Fruit fly (Drosophila melanogaster): ENCODE data around the gene mth.
A peak's percentile ranks its signal among the peaks of the same experiment; 100 is the strongest.

mth gene

DNA sequence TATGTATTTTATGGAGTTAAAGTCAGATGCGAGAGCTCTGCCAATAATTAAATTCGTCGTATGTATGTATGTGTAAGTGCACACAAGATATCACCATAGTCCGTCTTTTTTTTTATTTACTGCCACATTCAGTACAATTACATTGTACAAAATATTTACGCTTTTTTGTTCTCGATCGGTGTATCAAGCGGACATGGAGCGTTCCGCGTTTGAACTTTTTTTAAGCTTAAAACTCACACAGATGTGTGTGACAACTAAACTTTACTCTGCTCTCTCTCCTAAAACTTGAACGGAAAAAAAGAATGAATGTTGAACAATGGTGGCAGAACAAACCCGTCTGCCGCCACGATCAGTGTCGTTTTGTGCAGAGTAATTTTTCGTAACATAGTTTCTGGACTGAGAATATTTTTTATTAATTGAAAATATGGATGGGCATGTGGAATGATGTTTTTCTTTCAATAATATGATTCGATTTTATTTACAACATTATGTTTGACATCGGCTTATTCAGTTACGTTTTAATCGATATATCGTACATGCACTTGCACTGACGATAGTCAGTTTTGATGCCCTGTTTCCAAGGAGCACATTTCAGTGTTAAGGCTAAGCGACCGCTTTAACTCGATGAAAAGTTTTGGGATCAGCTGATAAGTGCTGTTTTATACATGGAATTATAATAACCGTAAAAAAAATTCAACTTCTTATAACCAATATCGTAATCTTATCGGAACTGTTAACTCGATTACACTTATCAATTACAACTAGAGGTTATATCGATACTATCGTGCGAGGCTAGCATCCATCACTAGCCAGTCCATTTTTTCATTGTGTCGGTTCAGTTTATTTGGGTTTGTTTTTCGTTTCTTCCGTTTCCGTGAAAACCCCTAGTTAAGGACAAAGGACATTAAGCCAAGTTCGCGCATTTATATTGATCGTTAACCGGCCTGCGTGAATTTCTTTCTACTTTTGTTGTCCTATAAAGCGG lies at the start of gene mth (continued):
- TF ChIP-seq CG2116 (GFP tag; optimal IDR thresholded peaks at IDR 0.05) (peak; percentile 94), Eip74EF (GFP tag; optimal IDR thresholded peaks at IDR 0.05) (no peak), Six4 (GFP tag; optimal IDR thresholded peaks at IDR 0.05) (no peak), bsh (GFP tag; optimal IDR thresholded peaks at IDR 0.05) (peak in 1 of 2 experiments; percentile 47), dati (GFP tag; IDR thresholded peaks at IDR 0.05) (no peak), CG18476 (GFP tag; optimal IDR thresholded peaks at IDR 0.05) (peak; percentile 16), CG2678 (tag; optimal IDR thresholded peaks at IDR 0.05) (peak; percentile 34), Dp (GFP tag; optimal IDR thresholded peaks at IDR 0.05) (peak; percentile 33), HLH54F (GFP tag; optimal IDR thresholded peaks at IDR 0.05) (peak; percentile 32), tin (GFP tag; optimal IDR thresholded peaks at IDR 0.05) (peak; percentile 21), Xbp1 (GFP tag; optimal IDR thresholded peaks at IDR 0.05) (peak; percentile 55), tio (GFP tag; optimal IDR thresholded peaks at IDR 0.05) (no peak), chinmo (GFP tag; IDR thresholded peaks at IDR 0.05; ENCODE audit: partially characterized antibody) (peak; percentile 87; the same call in 3 of the 4 replicates), CG12391 (tag; optimal IDR thresholded peaks at IDR 0.05) (peak; percentile 70), CG11456 (GFP tag; IDR thresholded peaks at IDR 0.05) (peak; percentile 48; the same call in 1 of the 3 replicates), CG15601 (tag; optimal IDR thresholded peaks at IDR 0.05) (peak; percentile 67), PHDP (tag; optimal IDR thresholded peaks at IDR 0.05) (peak; percentile 3), CG8765 (GFP tag; IDR thresholded peaks at IDR 0.05) (peak; percentile 23; the same call in 1 of the 2 replicates), sug (tag; optimal IDR thresholded peaks at IDR 0.05) (peak; percentile 61), shn (GFP tag; optimal IDR thresholded peaks at IDR 0.05) (peak; percentile 44), NFAT (GFP tag; IDR thresholded peaks at IDR 0.05) (no peak), CG18764 (GFP tag; optimal IDR thresholded peaks at IDR 0.05) (peak; percentile 36), mld (GFP tag; IDR thresholded peaks at IDR 0.05; ENCODE audit: partially characterized antibody) (peak; percentile 93; the same call in 2 of the 3 replicates), amos (GFP tag; IDR thresholded peaks at IDR 0.05; ENCODE audit: partially characterized antibody) (peak; percentile 96), CG1647 (GFP tag; optimal IDR thresholded peaks at IDR 0.05) (peak; percentile 7), ash1 (GFP tag; optimal IDR thresholded peaks at IDR 0.05) (no peak), al (GFP tag; IDR thresholded peaks at IDR 0.05) (peak; percentile 56), fd102C (GFP tag; optimal IDR thresholded peaks at IDR 0.05) (no peak), Dll (GFP tag; IDR thresholded peaks at IDR 0.05; ENCODE audit: partially characterized antibody) (peak; percentile 99), chn (GFP tag; optimal IDR thresholded peaks at IDR 0.05) (peak; percentile 43), H2.0 (GFP tag; IDR thresholded peaks at IDR 0.05) (no peak), Hr78 (GFP tag; optimal IDR thresholded peaks at IDR 0.05) (no peak), bab2 (GFP tag; optimal IDR thresholded peaks at IDR 0.05) (peak; percentile 5), gt (GFP tag; IDR thresholded peaks at IDR 0.05) (0 out of 2 replicates have a peak, but pooled peaks have one; percentile 19), Blimp-1 (GFP tag; optimal IDR thresholded peaks at IDR 0.05) (peak; percentile 9), lilli (GFP tag; optimal IDR thresholded peaks at IDR 0.05) (peak; percentile 69), emc (GFP tag; optimal IDR thresholded peaks at IDR 0.05) (peak; percentile 19), cwo (GFP tag; optimal IDR thresholded peaks at IDR 0.05) (no peak), Hmr (GFP tag; optimal IDR thresholded peaks at IDR 0.05) (peak; percentile 65), Rfx (GFP tag; IDR thresholded peaks at IDR 0.05) (peak; percentile 53; the same call in 1 of the 2 replicates), CG43689 (GFP tag; IDR thresholded peaks at IDR 0.05) (no peak), lmd (GFP tag; IDR thresholded peaks at IDR 0.05) (0 out of 2 replicates have a peak, but pooled peaks have one; percentile 25), psq (GFP tag; optimal IDR thresholded peaks at IDR 0.05) (no peak), CG13287 (GFP tag; IDR thresholded peaks at IDR 0.05; ENCODE audit: partially characterized antibody) (peak; percentile 99), CG7987 (GFP tag; optimal IDR thresholded peaks at IDR 0.05) (no peak), Ada2b (GFP tag; IDR thresholded peaks at IDR 0.05) (no peak)
